Fruit fly (Drosophila melanogaster) Kc167 (cell line): ENCODE results near the gene Ttc26.
A peak's percentile ranks its signal among the peaks of the same experiment; 100 is the strongest.

ENCODE experiments used
- Myc ChIP-seq: fragments of >200 bp; optimal IDR thresholded peaks from 2 replicates; lab custom pipeline; 2017; ENCODE audit warnings: missing external identifiers
- Sin3A ChIP-seq: fragments of >200 bp; optimal IDR thresholded peaks from 2 replicates; lab custom pipeline; 2018; ENCODE audit warnings: missing external identifiers
- h ChIP-seq: fragments of >200 bp; optimal IDR thresholded peaks from 3 replicates; lab custom pipeline; 2018; ENCODE audit warnings: missing external identifiers
- insv ChIP-seq: fragments of >200 bp; optimal IDR thresholded peaks from 3 replicates; lab custom pipeline; 2018; ENCODE audit warnings: missing external identifiers
- psq ChIP-seq: fragments of >200 bp; optimal IDR thresholded peaks from 2 replicates; lab custom pipeline; 2017; ENCODE audit warnings: missing external identifiers
- ttk ChIP-seq: sonication (Bioruptor generic); optimal IDR thresholded peaks from 2 replicates; lab custom pipeline; 2017; ENCODE audit warnings: missing external identifiers

Gene Ttc26

dm6 chr3R:15794258-15794727 is 20.1 kb downstream of the Ttc26 start:
- TF ChIP-seq psq, result no peak
- TF ChIP-seq ttk, result no peak
- no peak for TF ChIP-seq h (lab: Kevin White, UChicago)
- TF ChIP-seq insv (lab: Kevin White, UChicago), result no peak
- no peak for TF ChIP-seq Myc
- no peak for TF ChIP-seq Sin3A

dm6 chr3R:15802006-15802405 is 27.8 kb downstream of the Ttc26 start, which contains the start of gene CG9593:
CG9593 (plus strand) TSS chr3R:15802275.
- TF ChIP-seq h (lab: Kevin White, UChicago), result no peak
- TF ChIP-seq Sin3A, result no peak
- no peak for TF ChIP-seq Myc
- TF ChIP-seq insv (lab: Kevin White, UChicago), result no peak
- no peak for TF ChIP-seq ttk
- TF ChIP-seq psq, result no peak

dm6 chr3R:15803502-15804461 is 29.6 kb downstream of the Ttc26 start, which contains the start of gene alpha-Man-IIb:
alpha-Man-IIb (plus strand) TSS chr3R:15804248.
- TF ChIP-seq Myc, result no peak
- TF ChIP-seq psq, result peak; percentile 74

dm6 chr3R:15804678-15805077 is 30.5 kb downstream of the Ttc26 start:
- TF ChIP-seq Sin3A, result no peak
- TF ChIP-seq ttk, result no peak
- TF ChIP-seq psq, result no peak

dm6 chr3R:15806341-15806740 is 32.1 kb downstream of the Ttc26 start:
- TF ChIP-seq h (lab: Kevin White, UChicago) (no peak), ttk (no peak), psq (no peak), insv (lab: Kevin White, UChicago) (no peak), Myc (no peak), Sin3A (no peak)

- TF ChIP-seq insv (lab: Kevin White, UChicago), result no peak
- TF ChIP-seq ttk, result no peak
- no peak for TF ChIP-seq Sin3A
- no peak for TF ChIP-seq Myc
- TF ChIP-seq h (lab: Kevin White, UChicago), result no peak
- no peak for TF ChIP-seq psq
Observed at dm6 chr3R:15807306-15807705, 33.1 kb downstream of the Ttc26 start.

- TF ChIP-seq h (lab: Kevin White, UChicago) (no peak), Myc (no peak), insv (lab: Kevin White, UChicago) (no peak), psq (no peak), ttk (no peak), Sin3A (no peak)
Observed at dm6 chr3R:15807877-15808381, 33.7 kb downstream of the Ttc26 start.

dm6 chr3R:15810369-15810768 is 36.2 kb downstream of the Ttc26 start:
- no peak for TF ChIP-seq psq
- TF ChIP-seq Sin3A, result no peak
- no peak for TF ChIP-seq Myc
- TF ChIP-seq insv (lab: Kevin White, UChicago), result no peak
- TF ChIP-seq h (lab: Kevin White, UChicago), result no peak
- no peak for TF ChIP-seq ttk

- no peak for TF ChIP-seq ttk
- TF ChIP-seq h (lab: Kevin White, UChicago), result no peak
- TF ChIP-seq psq, result no peak
- no peak for TF ChIP-seq Myc
- TF ChIP-seq insv (lab: Kevin White, UChicago), result no peak
- TF ChIP-seq Sin3A, result no peak
Observed at dm6 chr3R:15814150-15814549, 39.9 kb downstream of the Ttc26 start.

dm6 chr3R:15816276-15816675 is 42.1 kb downstream of the Ttc26 start:
- no peak for TF ChIP-seq psq
- no peak for TF ChIP-seq Sin3A
- no peak for TF ChIP-seq insv (lab: Kevin White, UChicago)
- TF ChIP-seq ttk, result no peak
- no peak for TF ChIP-seq Myc
- no peak for TF ChIP-seq h (lab: Kevin White, UChicago)

- TF ChIP-seq insv (lab: Kevin White, UChicago) (no peak), Myc (no peak), Sin3A (no peak), psq (no peak), h (lab: Kevin White, UChicago) (no peak), ttk (no peak)
Observed at dm6 chr3R:15825521-15825920, 51.3 kb downstream of the Ttc26 start, which contains the start of gene CG4576. CG4576 (plus strand) TSS chr3R:15825747.
